Fruit fly (Drosophila melanogaster) Kc167 (cell line): ENCODE data around the gene mtrm.

Experiments used
- Sin3A ChIP-seq: fragments of >200 bp; optimal IDR thresholded peaks from 2 replicates; lab custom pipeline; 2018; ENCODE audit warnings: missing external identifiers
- h ChIP-seq: fragments of >200 bp; optimal IDR thresholded peaks from 3 replicates; lab custom pipeline; 2018; ENCODE audit warnings: missing external identifiers
- psq ChIP-seq: fragments of >200 bp; optimal IDR thresholded peaks from 2 replicates; lab custom pipeline; 2017; ENCODE audit warnings: missing external identifiers
- ttk ChIP-seq: sonication (Bioruptor generic); optimal IDR thresholded peaks from 2 replicates; lab custom pipeline; 2017; ENCODE audit warnings: missing external identifiers

DNA sequence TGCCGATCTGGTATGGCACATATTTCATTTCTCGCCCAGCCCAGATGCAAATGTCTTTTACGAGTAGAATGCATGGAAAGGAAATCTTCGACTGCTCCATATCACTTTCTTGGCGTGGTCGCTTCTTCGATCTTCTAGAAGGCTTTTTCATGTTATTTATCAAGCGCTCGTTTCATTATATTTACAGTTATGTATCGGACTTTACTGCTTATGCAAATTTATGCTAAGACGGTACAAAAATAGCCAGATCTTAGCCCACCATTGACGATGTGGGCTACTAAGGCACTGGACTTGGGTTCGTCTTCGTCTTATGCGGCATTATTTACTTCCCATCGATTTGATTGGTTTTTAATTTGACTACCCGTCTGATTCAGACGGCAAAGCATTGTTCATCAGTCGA lies 49.5 kb upstream of the mtrm start:
- no peak for TF ChIP-seq ttk (lab: Kevin White, UChicago)
- no peak for TF ChIP-seq h (lab: Kevin White, UChicago)
- TF ChIP-seq psq (lab: Kevin White, UChicago): no peak
- no peak for TF ChIP-seq Sin3A (lab: Kevin White, UChicago)
